Worm (Caenorhabditis elegans) whole organism, late embryonic: ENCODE measurements around the gene tag-52.

ENCODE experiments used
- C08G9.2 ChIP-seq: sonication (generic microtip); optimal IDR thresholded peaks from 2 replicates; lab custom pipeline; 2016; ENCODE audit warnings: mild to moderate bottlenecking, missing genetic modification characterization, moderate library complexity, missing compliant biosample characterization
- F13H6.1 ChIP-seq: sonication (generic microtip); optimal IDR thresholded peaks from 2 replicates; lab custom pipeline; 2016; ENCODE audit warnings: missing genetic modification characterization, missing compliant biosample characterization
- K09A11.1 ChIP-seq: sonication (generic microtip); optimal IDR thresholded peaks from 2 replicates; lab custom pipeline; 2017; ENCODE audit warnings: antibody characterized with exemption, mild to moderate bottlenecking, missing genetic modification characterization, missing compliant biosample characterization; ENCODE audit not compliant: insufficient read depth
- T23F11.4 ChIP-seq: fragments of 200-800 bp; sonication (Bioruptor generic); optimal IDR thresholded peaks from 2 replicates; lab custom pipeline; 2018; ENCODE audit warnings: mild to moderate bottlenecking, missing genetic modification characterization, missing compliant biosample characterization
- ama-1 ChIP-seq: fragments of 150-350 bp; optimal IDR thresholded peaks from 2 replicates; lab custom pipeline; 2014
- ceh-19 ChIP-seq: fragments of 200-800 bp; sonication (Bioruptor generic); optimal IDR thresholded peaks from 2 replicates; lab custom pipeline; 2018; ENCODE audit warnings: mild to moderate bottlenecking, missing genetic modification characterization, missing compliant biosample characterization
- ceh-30 ChIP-seq: fragments of 150-350 bp; optimal IDR thresholded peaks from 2 replicates; lab custom pipeline; 2014; ENCODE audit warnings: missing biosample characterization, missing genetic modification characterization
- ceh-34 ChIP-seq: sonication (generic microtip); optimal IDR thresholded peaks from 2 replicates; lab custom pipeline; 2016; ENCODE audit warnings: mild to moderate bottlenecking, missing genetic modification characterization, missing compliant biosample characterization
- ceh-45 ChIP-seq: fragments of 200-800 bp; sonication (Bioruptor generic); IDR thresholded peaks from 2 replicates; pipeline ENCODE4 v1.3.6; 2022; ENCODE audit warnings: missing genetic modification reagents, missing genetic modification characterization, missing compliant biosample characterization
- ceh-48 ChIP-seq: sonication (generic microtip); optimal IDR thresholded peaks from 2 replicates; lab custom pipeline; 2016; ENCODE audit warnings: missing genetic modification characterization, inconsistent platforms, missing compliant biosample characterization
- dmd-4 ChIP-seq: sonication (generic microtip); optimal IDR thresholded peaks from 2 replicates; lab custom pipeline; 2016; ENCODE audit warnings: borderline replicate concordance, missing genetic modification characterization, missing compliant biosample characterization
- dve-1 ChIP-seq: sonication (generic microtip); optimal IDR thresholded peaks from 2 replicates; lab custom pipeline; 2017; ENCODE audit warnings: antibody characterized with exemption, mild to moderate bottlenecking, missing genetic modification characterization, missing compliant biosample characterization
- elt-4 ChIP-seq: sonication (generic microtip); optimal IDR thresholded peaks from 2 replicates; lab custom pipeline; 2016; ENCODE audit warnings: missing genetic modification characterization, missing compliant biosample characterization
- fax-1 ChIP-seq: sonication (generic microtip); optimal IDR thresholded peaks from 2 replicates; lab custom pipeline; 2016; ENCODE audit warnings: missing genotype, missing genetic modification characterization, missing compliant biosample characterization
- fkh-10 ChIP-seq: fragments of 150-350 bp; optimal IDR thresholded peaks from 2 replicates; lab custom pipeline; 2014; ENCODE audit warnings: missing biosample characterization, missing genetic modification reagents, missing genetic modification characterization
- fkh-6 ChIP-seq: sonication (generic microtip); optimal IDR thresholded peaks from 2 replicates; lab custom pipeline; 2016; ENCODE audit warnings: missing genetic modification characterization, missing compliant biosample characterization
- hlh-6 ChIP-seq: sonication (generic microtip); optimal IDR thresholded peaks from 2 replicates; lab custom pipeline; 2016; ENCODE audit warnings: missing genotype, missing genetic modification characterization, missing compliant biosample characterization
- hlh-8 ChIP-seq: sonication (generic microtip); optimal IDR thresholded peaks from 2 replicates; lab custom pipeline; 2016; ENCODE audit warnings: missing genotype, missing genetic modification characterization, missing compliant biosample characterization
- lim-6 ChIP-seq: sonication (generic microtip); optimal IDR thresholded peaks from 2 replicates; lab custom pipeline; 2016; ENCODE audit warnings: missing genetic modification characterization, missing compliant biosample characterization
- lin-11 ChIP-seq: fragments of 200-800 bp; sonication (Bioruptor generic); optimal IDR thresholded peaks from 2 replicates; lab custom pipeline; 2018; ENCODE audit warnings: mild to moderate bottlenecking, missing genetic modification characterization, missing compliant biosample characterization
- madf-2 ChIP-seq: sonication (generic microtip); optimal IDR thresholded peaks from 2 replicates; lab custom pipeline; 2017; ENCODE audit warnings: missing genetic modification characterization, missing compliant biosample characterization
- mec-3 ChIP-seq: sonication (generic microtip); optimal IDR thresholded peaks from 2 replicates; lab custom pipeline; 2016; ENCODE audit warnings: borderline replicate concordance, missing genetic modification characterization, missing compliant biosample characterization
- nhr-232 ChIP-seq: sonication (generic microtip); optimal IDR thresholded peaks from 2 replicates; lab custom pipeline; 2016; ENCODE audit warnings: missing genetic modification characterization, missing compliant biosample characterization
- pag-3 ChIP-seq: sonication (generic microtip); optimal IDR thresholded peaks from 2 replicates; lab custom pipeline; 2016; ENCODE audit warnings: missing compliant biosample characterization, missing genetic modification characterization, borderline replicate concordance
- pax-1 ChIP-seq: fragments of 150-350 bp; optimal IDR thresholded peaks from 2 replicates; lab custom pipeline; 2014; ENCODE audit warnings: missing biosample characterization, missing genetic modification characterization
- pros-1 ChIP-seq: fragments of 150-350 bp; optimal IDR thresholded peaks from 2 replicates; lab custom pipeline; 2014; ENCODE audit warnings: missing biosample characterization, missing genetic modification reagents, missing genetic modification characterization
- ref-2 ChIP-seq: sonication (generic microtip); optimal IDR thresholded peaks from 2 replicates; lab custom pipeline; 2016; ENCODE audit warnings: missing genetic modification characterization, missing compliant biosample characterization
- sdc-2 ChIP-seq: sonication (generic microtip); optimal IDR thresholded peaks from 2 replicates; lab custom pipeline; 2016; ENCODE audit warnings: missing genotype, missing genetic modification characterization, missing compliant biosample characterization
- sox-2 ChIP-seq: fragments of 200-800 bp; sonication (Bioruptor generic); IDR thresholded peaks from 2 replicates; pipeline ENCODE4 v1.3.6; 2022; ENCODE audit warnings: missing genetic modification reagents, missing genetic modification characterization, missing compliant biosample characterization
- sox-4 ChIP-seq: sonication (generic microtip); optimal IDR thresholded peaks from 2 replicates; lab custom pipeline; 2017; ENCODE audit warnings: mild to moderate bottlenecking, missing genetic modification characterization, inconsistent platforms, missing compliant biosample characterization
- syd-9 ChIP-seq: sonication (generic microtip); optimal IDR thresholded peaks from 2 replicates; lab custom pipeline; 2016; ENCODE audit warnings: mild to moderate bottlenecking, missing genetic modification characterization, moderate library complexity, missing compliant biosample characterization
- ttx-3 ChIP-seq: sonication (generic microtip); optimal IDR thresholded peaks from 2 replicates; lab custom pipeline; 2016; ENCODE audit warnings: missing genetic modification reagents, missing genetic modification characterization, missing compliant biosample characterization
- unc-42 ChIP-seq: sonication (generic microtip); optimal IDR thresholded peaks from 2 replicates; lab custom pipeline; 2016; ENCODE audit warnings: missing genotype, missing genetic modification characterization, missing compliant biosample characterization
- unc-86 ChIP-seq: sonication (generic microtip); optimal IDR thresholded peaks from 2 replicates; lab custom pipeline; 2016; ENCODE audit warnings: missing genetic modification characterization, missing compliant biosample characterization
- ztf-16 ChIP-seq: sonication (generic microtip); optimal IDR thresholded peaks from 2 replicates; lab custom pipeline; 2017; ENCODE audit warnings: missing genetic modification characterization, missing compliant biosample characterization

Gene tag-52

DNA sequence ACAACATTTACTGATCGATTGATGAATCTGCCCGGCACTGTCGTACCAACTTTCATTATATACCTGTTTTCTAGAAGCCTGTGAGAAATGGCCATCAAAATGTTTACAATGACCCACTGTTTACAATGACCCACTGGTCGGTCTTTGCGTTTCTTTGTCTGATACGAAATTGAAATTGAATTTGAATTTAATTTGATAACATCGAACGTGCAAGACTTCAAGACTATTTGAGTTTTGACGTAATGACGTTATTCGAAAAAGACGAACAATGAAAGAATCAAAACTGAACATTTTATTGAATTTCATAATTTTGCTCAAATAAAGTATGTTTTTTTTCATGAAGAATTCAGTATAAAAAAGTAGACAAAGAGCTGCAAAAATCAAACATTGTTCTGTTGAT is 6.4 kb downstream of the tag-52 start, which contains the start of gene C02F12.5:
Gene C02F12.5 (minus strand): TSS at position 101 of the 400 bp plus-strand sequence.
- TF ChIP-seq syd-9 (tag; lab: Kevin White, UChicago): no peak
- no peak for TF ChIP-seq ceh-48 (tag; lab: Kevin White, UChicago)
- no peak for TF ChIP-seq sox-2
- no peak for TF ChIP-seq dve-1 (tag; lab: Kevin White, UChicago)
- TF ChIP-seq sdc-2: no peak
- no peak for TF ChIP-seq ttx-3
- TF ChIP-seq pax-1 (tag; lab: Kevin White, UChicago): no peak
- TF ChIP-seq dmd-4 (tag; lab: Kevin White, UChicago): no peak
- no peak for TF ChIP-seq hlh-6 (tag; lab: Kevin White, UChicago)
- no peak for TF ChIP-seq mec-3 (tag; lab: Kevin White, UChicago)
- TF ChIP-seq lim-6 (tag; lab: Kevin White, UChicago): no peak
- no peak for TF ChIP-seq fkh-10
- no peak for TF ChIP-seq pros-1 (tag; lab: Kevin White, UChicago)
- no peak for TF ChIP-seq ceh-19
- TF ChIP-seq ceh-34 (tag; lab: Kevin White, UChicago): no peak
- TF ChIP-seq madf-2 (tag; lab: Kevin White, UChicago): no peak
- no peak for TF ChIP-seq T23F11.4 (GFP tag; lab: Kevin White, UChicago)
- no peak for TF ChIP-seq F13H6.1 (tag; lab: Kevin White, UChicago)
- no peak for TF ChIP-seq ceh-30

ce11 chrX:3668842-3669241 is 9.5 kb downstream of the tag-52 start, which contains the start of gene snet-1:
TSS of gene snet-1 (minus strand) at chrX:3668942.
- TF ChIP-seq nhr-232 (tag; lab: Kevin White, UChicago) (no peak), sox-2 (no peak), madf-2 (tag; lab: Kevin White, UChicago) (no peak)

ce11 chrX:3659192-3659591 is 19.2 kb downstream of the tag-52 start, which contains the start of gene R11G1.1:
TSS of gene R11G1.1 (plus strand) at chrX:3659492.
- TF ChIP-seq ceh-19: no peak
- TF ChIP-seq unc-86 (tag; lab: Kevin White, UChicago): no peak
- no peak for TF ChIP-seq fkh-6 (tag; lab: Kevin White, UChicago)
- no peak for TF ChIP-seq ama-1 (lab: Kevin White, UChicago)
- TF ChIP-seq lim-6 (tag; lab: Kevin White, UChicago): no peak
- TF ChIP-seq ceh-45 (GFP tag; lab: Robert Waterston, UW): no peak
- no peak for TF ChIP-seq fax-1
- no peak for TF ChIP-seq ztf-16 (tag; lab: Kevin White, UChicago)
- no peak for TF ChIP-seq hlh-8 (tag; lab: Kevin White, UChicago)
- no peak for TF ChIP-seq sox-4 (tag; lab: Kevin White, UChicago)
- TF ChIP-seq pag-3 (tag; lab: Kevin White, UChicago): no peak
- no peak for TF ChIP-seq dve-1 (tag; lab: Kevin White, UChicago)
- no peak for TF ChIP-seq ceh-30
- no peak for TF ChIP-seq syd-9 (tag; lab: Kevin White, UChicago)

DNA sequence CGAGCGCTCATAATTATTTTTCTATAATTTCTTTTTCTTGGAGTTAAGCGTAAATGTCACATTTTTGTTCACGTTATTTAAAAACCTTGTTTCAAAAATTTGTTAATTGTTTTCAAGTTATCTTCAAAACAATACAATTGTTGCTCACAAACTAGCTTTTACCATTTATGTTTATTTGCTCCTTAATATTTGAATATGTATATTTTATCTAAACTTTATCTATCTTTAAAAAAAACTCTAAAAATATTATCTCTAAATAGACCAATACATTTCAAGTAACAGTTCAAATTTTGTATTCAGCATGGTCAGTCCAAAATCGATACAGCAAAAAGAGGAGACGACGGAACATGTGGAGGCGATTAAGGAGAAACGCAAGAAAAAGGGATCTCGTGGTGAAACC is 22.4 kb downstream of the tag-52 start, which contains the start of gene R11G1.7:
Gene R11G1.7 (plus strand): TSS at position 301 of the 400 bp plus-strand sequence.
- no peak for TF ChIP-seq K09A11.1 (tag; lab: Kevin White, UChicago)
- TF ChIP-seq elt-4 (tag; lab: Kevin White, UChicago): no peak
- no peak for TF ChIP-seq fkh-6 (tag; lab: Kevin White, UChicago)
- no peak for TF ChIP-seq hlh-8 (tag; lab: Kevin White, UChicago)
- no peak for TF ChIP-seq lin-11 (tag; lab: Kevin White, UChicago)
- TF ChIP-seq ref-2: no peak
- TF ChIP-seq unc-42 (tag; lab: Kevin White, UChicago): no peak
- no peak for TF ChIP-seq ztf-16 (tag; lab: Kevin White, UChicago)
- no peak for TF ChIP-seq C08G9.2 (tag; lab: Kevin White, UChicago)
- no peak for TF ChIP-seq T23F11.4 (GFP tag; lab: Kevin White, UChicago)
